Worm (Caenorhabditis elegans) whole organism, young adult: ENCODE measurements around the gene sra-12.
"Not testable (repeated sequence)": the region's sequence is repeated elsewhere in the genome, so short reads cannot be mapped to it uniquely, and the experiment has no call there.

Source experiments
- F23B12.7 ChIP-seq: sonication (generic microtip); optimal IDR thresholded peaks from 2 replicates; lab custom pipeline; 2017; ENCODE audit warnings: missing genetic modification characterization, mild to moderate bottlenecking, missing compliant biosample characterization, antibody characterized with exemption, moderate library complexity; ENCODE audit not compliant: insufficient read depth
- F52B5.7 ChIP-seq: sonication (generic microtip); optimal IDR thresholded peaks from 2 replicates; lab custom pipeline; 2016; ENCODE audit warnings: mild to moderate bottlenecking, missing genetic modification characterization, missing compliant biosample characterization
- F57A8.1 ChIP-seq: fragments of 200-800 bp; sonication (Bioruptor generic); optimal IDR thresholded peaks from 2 replicates; lab custom pipeline; 2018; ENCODE audit warnings: mild to moderate bottlenecking, missing genetic modification characterization, moderate library complexity, missing compliant biosample characterization
- Y53F4B.3 ChIP-seq: fragments of 200-800 bp; sonication (Bioruptor generic); IDR thresholded peaks from 2 replicates; pipeline ENCODE4 v1.3.6; 2022; ENCODE audit warnings: missing genetic modification reagents, missing genetic modification characterization, missing compliant biosample characterization
- Y67H2A.10 ChIP-seq: fragments of 200-800 bp; sonication (Bioruptor generic); conservative IDR thresholded peaks from 2 replicates; pipeline ENCODE4 v1.3.6; 2022; ENCODE audit warnings: missing genetic modification reagents, missing genetic modification characterization, missing compliant biosample characterization
- Y95B8A.8 ChIP-seq: fragments of 200-800 bp; sonication (Bioruptor generic); IDR thresholded peaks from 2 replicates; pipeline ENCODE4 v1.3.6; 2022; ENCODE audit warnings: missing genetic modification reagents, missing genetic modification characterization, missing compliant biosample characterization
- attf-5 ChIP-seq: fragments of 200-800 bp; sonication (Bioruptor generic); optimal IDR thresholded peaks from 2 replicates; lab custom pipeline; 2018; ENCODE audit warnings: mild to moderate bottlenecking, missing genetic modification characterization, missing compliant biosample characterization
- bed-2 ChIP-seq: fragments of 200-800 bp; sonication (Bioruptor generic); IDR thresholded peaks from 2 replicates; pipeline ENCODE4 v1.3.6; 2022; ENCODE audit warnings: missing genetic modification reagents, missing genetic modification characterization, missing compliant biosample characterization
- cebp-1 ChIP-seq, 2 experiments: fragments of 200-800 bp in 1 of 2; sonication (Bioruptor generic) in 1 of 2; sonication (generic microtip) in 1 of 2; IDR thresholded peaks in 1 of 2; optimal IDR thresholded peaks in 1 of 2; 2 replicates each; pipeline versions ENCODE4 v1.3.6 to Lab custom; 2017 to 2022; ENCODE audit warnings: missing compliant biosample characterization in 2 of 2, missing genetic modification characterization in 2 of 2, mild to moderate bottlenecking in 1 of 2, missing genetic modification reagents in 1 of 2, moderate library complexity in 1 of 2
- cebp-2 ChIP-seq: fragments of 200-800 bp; sonication (Bioruptor generic); IDR thresholded peaks from 2 replicates; pipeline ENCODE4 v1.3.6; 2022; ENCODE audit warnings: missing genetic modification characterization, missing compliant biosample characterization
- ceh-27 ChIP-seq: fragments of 200-800 bp; sonication (Bioruptor generic); optimal IDR thresholded peaks from 2 replicates; lab custom pipeline; 2018; ENCODE audit warnings: mild to moderate bottlenecking, missing genetic modification characterization, moderate library complexity, missing compliant biosample characterization
- ceh-58 ChIP-seq: fragments of 200-800 bp; sonication (Bioruptor generic); IDR thresholded peaks from 2 replicates; pipeline ENCODE4 v1.3.6; 2022; ENCODE audit warnings: missing genetic modification characterization, missing compliant biosample characterization
- die-1 ChIP-seq: sonication (generic microtip); optimal IDR thresholded peaks from 2 replicates; lab custom pipeline; 2016; ENCODE audit warnings: missing genotype, mild to moderate bottlenecking, missing genetic modification characterization, missing compliant biosample characterization
- dpff-1 ChIP-seq: sonication (generic microtip); optimal IDR thresholded peaks from 2 replicates; lab custom pipeline; 2017; ENCODE audit warnings: mild to moderate bottlenecking, missing genetic modification characterization, missing compliant biosample characterization
- egrh-3 ChIP-seq: fragments of 200-800 bp; sonication (Bioruptor generic); IDR thresholded peaks from 2 replicates; pipeline ENCODE4 v1.3.6; 2022; ENCODE audit warnings: missing genetic modification reagents, missing genetic modification characterization, missing compliant biosample characterization
- ets-4 ChIP-seq: fragments of 200-800 bp; sonication (Bioruptor generic); optimal IDR thresholded peaks from 2 replicates; lab custom pipeline; 2018; ENCODE audit warnings: mild to moderate bottlenecking, missing genetic modification characterization, missing compliant biosample characterization
- fkh-3 ChIP-seq: sonication (generic microtip); optimal IDR thresholded peaks from 2 replicates; lab custom pipeline; 2016; ENCODE audit warnings: mild to moderate bottlenecking, missing genetic modification characterization, missing compliant biosample characterization
- hmg-20 ChIP-seq: fragments of 200-800 bp; sonication (Bioruptor generic); IDR thresholded peaks from 2 replicates; pipeline ENCODE4 v1.3.6; 2022; ENCODE audit warnings: missing genetic modification reagents, missing genetic modification characterization, missing compliant biosample characterization
- hsf-1 ChIP-seq: fragments of 200-800 bp; sonication (Bioruptor generic); IDR thresholded peaks from 2 replicates; pipeline ENCODE4 v1.3.6; 2022; ENCODE audit warnings: missing genetic modification reagents, missing genetic modification characterization, missing compliant biosample characterization
- let-607 ChIP-seq, 2 experiments: fragments of 200-800 bp in 1 of 2; sonication (Bioruptor generic) in 1 of 2; sonication (generic microtip) in 1 of 2; optimal IDR thresholded peaks; 2 replicates each; lab custom pipeline; 2016 to 2018; ENCODE audit warnings: mild to moderate bottlenecking in 2 of 2, missing compliant biosample characterization in 2 of 2, missing genetic modification characterization in 2 of 2, moderate library complexity in 2 of 2, missing genotype in 1 of 2
- lin-26 ChIP-seq: fragments of 200-800 bp; sonication (Bioruptor generic); IDR thresholded peaks from 2 replicates; pipeline ENCODE4 v1.3.6; 2022; ENCODE audit warnings: missing genetic modification reagents, missing genetic modification characterization, missing compliant biosample characterization
- lin-35 ChIP-seq, 3 experiments: fragments of 150-350 bp in 2 of 3; sonication (generic microtip) in 1 of 3; optimal IDR thresholded peaks; 2 replicates each; lab custom pipeline; 2014 to 2018; ENCODE audit warnings: missing biosample characterization in 3 of 3, missing genetic modification characterization in 3 of 3, missing genetic modification reagents in 3 of 3
- lir-1 ChIP-seq: fragments of 200-800 bp; sonication (Bioruptor generic); conservative IDR thresholded peaks from 2 replicates; pipeline ENCODE4 v1.3.6; 2022; ENCODE audit warnings: missing genetic modification reagents, missing genetic modification characterization, missing compliant biosample characterization
- lsy-27 ChIP-seq: sonication (generic microtip); optimal IDR thresholded peaks from 2 replicates; lab custom pipeline; 2017; ENCODE audit warnings: missing genetic modification characterization, mild to moderate bottlenecking, missing compliant biosample characterization, antibody characterized with exemption, missing genotype, borderline replicate concordance; ENCODE audit not compliant: insufficient read depth
- madf-10 ChIP-seq: sonication (generic microtip); optimal IDR thresholded peaks from 2 replicates; lab custom pipeline; 2016; ENCODE audit warnings: mild to moderate bottlenecking, missing genetic modification characterization, missing compliant biosample characterization
- madf-3 ChIP-seq: fragments of 200-800 bp; sonication (Bioruptor generic); IDR thresholded peaks from 2 replicates; pipeline ENCODE4 v1.3.6; 2022; ENCODE audit warnings: missing genetic modification reagents, missing genetic modification characterization, missing compliant biosample characterization
- madf-6 ChIP-seq: fragments of 200-800 bp; sonication (Bioruptor generic); IDR thresholded peaks from 2 replicates; pipeline ENCODE4 v1.3.6; 2022; ENCODE audit warnings: missing genetic modification reagents, missing genetic modification characterization, missing compliant biosample characterization
- madf-8 ChIP-seq: fragments of 200-800 bp; sonication (Bioruptor generic); conservative IDR thresholded peaks from 2 replicates; pipeline ENCODE4 v1.3.6; 2022; ENCODE audit warnings: missing genetic modification reagents, missing genetic modification characterization, missing compliant biosample characterization
- mcd-1 ChIP-seq: fragments of 200-800 bp; sonication (Bioruptor generic); IDR thresholded peaks from 2 replicates; pipeline ENCODE4 v1.3.6; 2022; ENCODE audit warnings: missing genetic modification reagents, missing genetic modification characterization, missing compliant biosample characterization
- mel-28 ChIP-seq: sonication (generic microtip); optimal IDR thresholded peaks from 2 replicates; lab custom pipeline; 2016; ENCODE audit warnings: borderline replicate concordance, mild to moderate bottlenecking, missing genetic modification characterization, missing compliant biosample characterization
- mes-4 ChIP-seq: sonication (generic microtip); optimal IDR thresholded peaks from 2 replicates; lab custom pipeline; 2016; ENCODE audit warnings: missing genotype, missing genetic modification characterization, missing compliant biosample characterization
- mxl-1 ChIP-seq: sonication (generic microtip); optimal IDR thresholded peaks from 2 replicates; lab custom pipeline; 2016; ENCODE audit warnings: missing genetic modification characterization, missing compliant biosample characterization
- nfya-2 ChIP-seq: fragments of 200-800 bp; sonication (Bioruptor generic); IDR thresholded peaks from 2 replicates; pipeline ENCODE4 v1.3.6; 2022; ENCODE audit warnings: missing genetic modification reagents, missing genetic modification characterization, missing compliant biosample characterization
- nhr-80 ChIP-seq: sonication (generic microtip); optimal IDR thresholded peaks from 2 replicates; lab custom pipeline; 2016; ENCODE audit warnings: missing genetic modification characterization, missing compliant biosample characterization
- pbrm-1 ChIP-seq: fragments of 200-800 bp; sonication (Bioruptor generic); IDR thresholded peaks from 2 replicates; pipeline ENCODE4 v1.3.6; 2022; ENCODE audit warnings: missing genetic modification reagents, missing genetic modification characterization, missing compliant biosample characterization
- rec-8 ChIP-seq, 2 experiments: sonication (generic microtip); optimal IDR thresholded peaks; 2 replicates each; lab custom pipeline; 2016; ENCODE audit warnings: mild to moderate bottlenecking in 2 of 2, missing genetic modification characterization in 2 of 2, missing genetic modification reagents in 2 of 2, missing genotype in 2 of 2, missing biosample characterization in 1 of 2, missing compliant biosample characterization in 1 of 2, moderate library complexity in 1 of 2
- sea-2 ChIP-seq: fragments of 200-800 bp; sonication (Bioruptor generic); IDR thresholded peaks from 2 replicates; pipeline ENCODE4 v1.3.6; 2022; ENCODE audit warnings: missing genetic modification characterization, missing compliant biosample characterization
- snpc-3.4 ChIP-seq: sonication (generic microtip); optimal IDR thresholded peaks from 2 replicates; lab custom pipeline; 2017; ENCODE audit warnings: missing genetic modification characterization, mild to moderate bottlenecking, missing compliant biosample characterization, antibody characterized with exemption, moderate library complexity, missing genotype, missing genetic modification reagents
- unc-62 ChIP-seq: fragments of 150-350 bp; optimal IDR thresholded peaks from 2 replicates; lab custom pipeline; 2014; ENCODE audit warnings: missing biosample characterization, missing genetic modification reagents, missing genetic modification characterization
- xnd-1 ChIP-seq: sonication (generic microtip); optimal IDR thresholded peaks from 2 replicates; lab custom pipeline; 2016; ENCODE audit warnings: missing genotype, missing genetic modification reagents, missing genetic modification characterization, missing compliant biosample characterization
- zim-3 ChIP-seq: sonication (generic microtip); optimal IDR thresholded peaks from 2 replicates; lab custom pipeline; 2017; ENCODE audit warnings: mild to moderate bottlenecking, missing genetic modification characterization, moderate library complexity, missing compliant biosample characterization
- ztf-3 ChIP-seq: fragments of 200-800 bp; sonication (Bioruptor generic); optimal IDR thresholded peaks from 2 replicates; lab custom pipeline; 2018; ENCODE audit warnings: mild to moderate bottlenecking, missing genetic modification characterization, missing compliant biosample characterization
- ztf-6 ChIP-seq: fragments of 200-800 bp; sonication (Bioruptor generic); IDR thresholded peaks from 2 replicates; pipeline ENCODE4 v1.3.6; 2022; ENCODE audit warnings: missing genetic modification reagents, missing genetic modification characterization, missing compliant biosample characterization

sra-12 gene

DNA sequence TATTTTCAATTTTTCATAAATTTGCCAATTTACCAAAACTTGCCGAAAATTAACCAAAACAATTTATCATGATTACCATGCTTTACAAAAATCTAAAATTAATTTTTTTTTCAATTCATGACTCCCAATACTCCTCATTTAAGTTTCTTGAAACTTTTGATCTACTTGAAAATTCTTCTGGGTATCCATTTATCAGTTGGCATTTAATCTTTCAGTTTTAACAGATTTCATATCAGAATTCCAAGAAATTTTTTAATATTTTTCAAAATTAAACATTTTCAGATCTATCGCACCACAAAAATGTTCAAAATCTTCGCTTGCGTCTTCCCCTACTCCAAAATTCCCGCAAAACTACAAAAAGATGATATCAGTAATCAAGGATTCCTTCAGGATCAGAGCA, 19.7 kb upstream of the sra-12 start, which contains the start of gene Y19D2B.2:
TSS of gene Y19D2B.2 (plus strand) at position 301 of the 400 bp plus-strand sequence.
- TF ChIP-seq xnd-1 (tag; lab: Kevin White, UChicago) (no peak), mel-28 (no peak), Y53F4B.3 (GFP tag; lab: Robert Waterston, UW) (no peak), attf-5 (GFP tag; lab: Kevin White, UChicago) (no peak), lir-1 (GFP tag; lab: Robert Waterston, UW) (no peak), die-1 (no peak), madf-8 (GFP tag; lab: Robert Waterston, UW) (no peak), unc-62 (GFP tag; lab: Kevin White, UChicago) (no peak), lin-26 (GFP tag; lab: Robert Waterston, UW) (no peak), ceh-58 (GFP tag; lab: Robert Waterston, UW) (no peak), Y67H2A.10 (GFP tag; lab: Robert Waterston, UW) (no peak), snpc-3.4 (tag; lab: Kevin White, UChicago) (no peak), lsy-27 (tag; lab: Kevin White, UChicago) (no peak), ets-4 (GFP tag; lab: Kevin White, UChicago) (no peak), mxl-1 (tag; lab: Kevin White, UChicago) (no peak), bed-2 (GFP tag; lab: Robert Waterston, UW) (no peak), mcd-1 (GFP tag; lab: Robert Waterston, UW) (no peak), F52B5.7 (tag; lab: Kevin White, UChicago) (no peak), dpff-1 (no peak), sea-2 (GFP tag; lab: Robert Waterston, UW) (no peak)

DNA sequence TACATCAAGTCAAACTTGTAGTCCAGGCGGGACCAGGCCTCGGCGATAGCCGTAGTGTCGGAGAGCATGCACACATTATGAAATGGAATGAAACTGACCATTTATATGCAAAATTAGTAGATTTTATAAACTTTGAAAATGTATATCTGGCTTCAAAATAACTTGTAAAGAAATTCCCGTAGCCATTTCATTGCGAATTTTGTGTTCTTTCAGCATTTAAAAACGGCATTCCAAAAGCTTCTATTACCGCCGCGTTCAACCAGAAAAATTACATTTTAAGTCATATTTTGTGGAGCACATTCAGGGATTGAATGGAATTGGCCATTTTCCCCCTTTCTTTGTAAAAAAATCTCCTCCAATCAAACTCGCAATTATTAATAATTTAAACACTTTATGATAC, 18.6 kb upstream of the sra-12 start, which contains the start of gene Y19D2B.1:
TSS of gene Y19D2B.1 (minus strand) at position 101 of the 400 bp plus-strand sequence.
- not testable (repeated sequence) for TF ChIP-seq zim-3 (tag; lab: Kevin White, UChicago); mes-4 (tag; lab: Kevin White, UChicago); madf-10

DNA sequence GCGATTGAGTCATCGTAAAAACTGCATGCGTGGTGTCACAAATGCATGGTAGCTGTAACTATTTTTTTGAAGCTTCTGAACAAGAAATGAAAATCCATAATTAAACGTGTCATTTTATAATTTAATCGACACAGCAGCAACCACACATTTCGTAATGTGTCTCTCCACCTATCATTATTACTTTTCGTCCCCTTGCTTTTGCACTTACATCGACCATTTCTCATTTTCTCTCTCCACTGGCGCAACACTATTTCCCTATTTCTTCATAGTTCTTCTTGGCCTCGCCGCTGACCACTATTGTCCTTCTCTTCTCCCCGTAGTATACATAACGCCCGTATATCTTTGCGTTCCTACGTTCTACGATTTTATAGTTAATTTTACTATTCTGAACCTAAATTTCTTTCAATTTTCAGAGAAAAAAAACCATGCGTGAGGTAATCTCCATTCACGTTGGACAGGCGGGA, 14.0 kb upstream of the sra-12 start, which contains the start of gene tba-4:
TSS of gene tba-4 (plus strand) at position 414 of the 464 bp plus-strand sequence.
- TF ChIP-seq cebp-1 (GFP tag; IDR thresholded peaks at IDR 0.05; lab: Robert Waterston, UW) (peak; percentile 50; the same call in 1 of the 2 replicates), cebp-1 (tag; optimal IDR thresholded peaks at IDR 0.05; lab: Kevin White, UChicago) (no peak), nhr-80 (tag; lab: Kevin White, UChicago) (peak; percentile 83), let-607 (tag; optimal IDR thresholded peaks at IDR 0.05; lab: Kevin White, UChicago) (peak in 1 of 2 experiments; percentile 63), fkh-3 (no peak), ztf-3 (no peak)

DNA sequence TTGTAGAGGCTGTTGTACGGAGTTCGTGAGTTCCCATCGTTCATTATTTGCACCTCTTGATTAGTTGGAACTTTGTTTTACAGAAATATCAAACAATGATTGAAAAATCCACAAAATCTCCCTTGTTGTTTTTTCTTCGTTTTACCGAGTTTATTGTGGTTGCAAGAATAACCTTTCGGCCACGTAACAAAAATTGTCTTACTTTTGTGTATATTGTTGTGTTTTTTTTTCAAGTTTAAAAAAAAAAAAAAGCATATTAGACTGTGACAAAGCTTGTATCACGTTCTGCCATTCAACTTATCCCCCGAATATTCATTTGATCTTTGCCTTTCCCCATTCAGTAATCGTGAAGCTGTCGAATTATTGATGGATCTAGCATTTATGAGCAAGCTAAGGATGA, 12.9 kb upstream of the sra-12 start, which contains the start of gene F44F4.10:
TSS of gene F44F4.10 (minus strand) at position 101 of the 400 bp plus-strand sequence.
- no peak for TF ChIP-seq hmg-20 (GFP tag; lab: Robert Waterston, UW)
- TF ChIP-seq egrh-3 (GFP tag; lab: Robert Waterston, UW), result no peak
- TF ChIP-seq madf-6 (GFP tag; lab: Robert Waterston, UW), result no peak
- TF ChIP-seq Y53F4B.3 (GFP tag; lab: Robert Waterston, UW), result no peak
- no peak for TF ChIP-seq rec-8 (tag; optimal IDR thresholded peaks at IDR 0.05; lab: Kevin White, UChicago)
- no peak for TF ChIP-seq nfya-2
- no peak for TF ChIP-seq hsf-1 (GFP tag; lab: Robert Waterston, UW)
- no peak for TF ChIP-seq lin-35 (GFP tag; optimal IDR thresholded peaks at IDR 0.05; lab: Kevin White, UChicago)
- no peak for TF ChIP-seq Y95B8A.8 (GFP tag; lab: Robert Waterston, UW)
- TF ChIP-seq dpff-1, result no peak
- no peak for TF ChIP-seq ztf-3
- TF ChIP-seq ztf-6 (GFP tag; lab: Robert Waterston, UW), result no peak
- no peak for TF ChIP-seq ceh-27 (GFP tag; lab: Kevin White, UChicago)
- TF ChIP-seq F57A8.1, result no peak
- no peak for TF ChIP-seq cebp-2 (GFP tag; lab: Robert Waterston, UW)
- TF ChIP-seq F23B12.7 (tag; lab: Kevin White, UChicago), result no peak
- no peak for TF ChIP-seq pbrm-1 (GFP tag; lab: Robert Waterston, UW)
- no peak for TF ChIP-seq bed-2 (GFP tag; lab: Robert Waterston, UW)
- TF ChIP-seq madf-3 (GFP tag; lab: Robert Waterston, UW), result no peak
